ENCODE assay signal across 1 fruit fly cellular context in the genomic region with DNA sequence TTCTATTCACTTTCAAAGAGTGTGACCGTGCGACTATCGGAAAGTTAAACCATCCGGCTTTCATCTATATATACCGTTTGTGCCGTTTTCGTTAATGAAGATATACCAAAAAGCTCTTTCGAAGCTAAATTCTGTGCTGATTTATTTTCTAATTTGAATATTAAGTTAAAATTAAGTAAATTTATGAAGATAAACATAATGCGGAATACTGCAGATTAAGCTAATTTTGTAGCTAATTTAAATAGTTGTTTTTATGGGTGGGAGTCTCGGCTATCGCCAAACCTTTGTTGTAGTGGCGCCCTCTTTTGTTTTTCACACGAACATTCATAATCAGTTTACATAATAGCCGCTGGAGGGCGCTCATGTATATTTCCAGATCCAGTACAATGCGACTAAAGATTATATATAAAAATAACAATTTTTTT.
TF ChIP-seq lines count a peak whose summit lies in the region.

A gene (minus strand): TSS at position 37 of the 425 bp plus-strand sequence.

TF ChIP-seq in whole organism, embryonic, 481 proteins besides CTCF, POLR2A, EP300 and RAD21 (continued from another document and continues in another):
- no peak for TF ChIP-seq CrebB (tag; optimal IDR thresholded peaks at IDR 0.05; lab: Kevin White, UChicago)
- TF ChIP-seq tx (GFP tag; optimal IDR thresholded peaks at IDR 0.05; lab: Kevin White, UChicago) = peak; percentile 27
- no peak for TF ChIP-seq chm (GFP tag; IDR thresholded peaks at IDR 0.05; lab: Robert Waterston, UW)
- peak; percentile 36; the same call in 1 of the 2 replicates for TF ChIP-seq sens-2 (GFP tag; IDR thresholded peaks at IDR 0.05; lab: Robert Waterston, UW)
- no peak for TF ChIP-seq CG10565 (GFP tag; optimal IDR thresholded peaks at IDR 0.05; lab: Kevin White, UChicago)
- TF ChIP-seq sens (GFP tag; lab: Kevin White, UChicago) = peak; percentile 17
- TF ChIP-seq CG4424 (GFP tag; optimal IDR thresholded peaks at IDR 0.05; lab: Kevin White, UChicago) = peak; percentile 19
- no peak; the same call in 2 of the 3 replicates for TF ChIP-seq Mrtf (GFP tag; IDR thresholded peaks at IDR 0.05; lab: Robert Waterston, UW)
- TF ChIP-seq jing (GFP tag; optimal IDR thresholded peaks at IDR 0.05; lab: Kevin White, UChicago) = no peak
- no peak for TF ChIP-seq CG16863 (GFP tag; optimal IDR thresholded peaks at IDR 0.05; lab: Kevin White, UChicago)
- peak; percentile 64; the same call in 2 of the 3 replicates for TF ChIP-seq ase (GFP tag; IDR thresholded peaks at IDR 0.05; lab: Robert Waterston, UW)
- TF ChIP-seq esg (GFP tag; conservative IDR thresholded peaks at IDR 0.05; lab: Robert Waterston, UW) = no peak
- TF ChIP-seq CG13424 (tag; optimal IDR thresholded peaks at IDR 0.05; lab: Kevin White, UChicago) = peak; percentile 22
- no peak for TF ChIP-seq hb (GFP tag; IDR thresholded peaks at IDR 0.05; lab: Robert Waterston, UW; ENCODE audit: partially characterized antibody)
- no peak for TF ChIP-seq HLH4C (GFP tag; IDR thresholded peaks at IDR 0.05; lab: Robert Waterston, UW; ENCODE audit: partially characterized antibody)
- no peak for TF ChIP-seq CG3065 (GFP tag; optimal IDR thresholded peaks at IDR 0.05; lab: Kevin White, UChicago)
- no peak for TF ChIP-seq Asciz (GFP tag; optimal IDR thresholded peaks at IDR 0.05; lab: Kevin White, UChicago)
- no peak for TF ChIP-seq CG7357 (GFP tag; IDR thresholded peaks at IDR 0.05; lab: Robert Waterston, UW)
- TF ChIP-seq CG7963 (GFP tag; IDR thresholded peaks at IDR 0.05; lab: Robert Waterston, UW; ENCODE audit: partially characterized antibody) = no peak
- TF ChIP-seq HmgZ (tag; optimal IDR thresholded peaks at IDR 0.05; lab: Kevin White, UChicago) = no peak
- peak; percentile 14 for TF ChIP-seq Blimp-1 (GFP tag; optimal IDR thresholded peaks at IDR 0.05; lab: Kevin White, UChicago)
- TF ChIP-seq kah (GFP tag; optimal IDR thresholded peaks at IDR 0.05; lab: Kevin White, UChicago) = no peak
- no peak for TF ChIP-seq ATbp (GFP tag; optimal IDR thresholded peaks at IDR 0.05; lab: Kevin White, UChicago)
- TF ChIP-seq CG9797 (GFP tag; optimal IDR thresholded peaks at IDR 0.05; lab: Kevin White, UChicago) = peak; percentile 87
- no peak for TF ChIP-seq Nf-YC (tag; optimal IDR thresholded peaks at IDR 0.05; lab: Kevin White, UChicago)
- TF ChIP-seq exex (tag; optimal IDR thresholded peaks at IDR 0.05; lab: Kevin White, UChicago) = no peak
- no peak for TF ChIP-seq CG4707 (GFP tag; optimal IDR thresholded peaks at IDR 0.05; lab: Kevin White, UChicago)
- TF ChIP-seq NFAT (GFP tag; IDR thresholded peaks at IDR 0.05; lab: Robert Waterston, UW) = peak; percentile 89
- peak in 1 of 2 experiments; percentile 68 for TF ChIP-seq chif (GFP tag; optimal IDR thresholded peaks at IDR 0.05; lab: Kevin White, UChicago)
- peak; percentile 52 for TF ChIP-seq tgo (GFP tag; IDR thresholded peaks at IDR 0.05; lab: Robert Waterston, UW)
- no peak for TF ChIP-seq CG12769 (tag; optimal IDR thresholded peaks at IDR 0.05; lab: Kevin White, UChicago)
- peak; percentile 42; the same call in 1 of the 2 replicates for TF ChIP-seq Taf1 (GFP tag; IDR thresholded peaks at IDR 0.05; lab: Robert Waterston, UW)
- TF ChIP-seq PHDP (tag; optimal IDR thresholded peaks at IDR 0.05; lab: Kevin White, UChicago) = peak; percentile 42
- TF ChIP-seq CG4328 (GFP tag; optimal IDR thresholded peaks at IDR 0.05; lab: Kevin White, UChicago) = no peak
- no peak for TF ChIP-seq CG13287 (GFP tag; IDR thresholded peaks at IDR 0.05; lab: Robert Waterston, UW; ENCODE audit: partially characterized antibody)
- TF ChIP-seq emc (GFP tag; optimal IDR thresholded peaks at IDR 0.05; lab: Kevin White, UChicago) = no peak
- TF ChIP-seq hbn (GFP tag; IDR thresholded peaks at IDR 0.05; lab: Robert Waterston, UW; ENCODE audit: partially characterized antibody) = no peak
- TF ChIP-seq fu2 (GFP tag; optimal IDR thresholded peaks at IDR 0.05; lab: Kevin White, UChicago) = no peak
- no peak for TF ChIP-seq slou (GFP tag; optimal IDR thresholded peaks at IDR 0.05; lab: Kevin White, UChicago)
- no peak for TF ChIP-seq Neu2 (GFP tag; optimal IDR thresholded peaks at IDR 0.05; lab: Kevin White, UChicago; ENCODE audit: borderline replicate concordance)
- TF ChIP-seq btn (GFP tag; optimal IDR thresholded peaks at IDR 0.05; lab: Kevin White, UChicago) = no peak
- peak; percentile 61 for TF ChIP-seq CG2712 (tag; optimal IDR thresholded peaks at IDR 0.05; lab: Kevin White, UChicago)
- TF ChIP-seq Eip74EF (GFP tag; optimal IDR thresholded peaks at IDR 0.05; lab: Kevin White, UChicago) = no peak
- TF ChIP-seq CG10267 (tag; optimal IDR thresholded peaks at IDR 0.05; lab: Kevin White, UChicago) = peak; percentile 50
- no peak for TF ChIP-seq Usf (GFP tag; optimal IDR thresholded peaks at IDR 0.05; lab: Kevin White, UChicago)
- TF ChIP-seq CG8924 (tag; optimal IDR thresholded peaks at IDR 0.05; lab: Kevin White, UChicago) = peak; percentile 5
- TF ChIP-seq CG18476 (GFP tag; optimal IDR thresholded peaks at IDR 0.05; lab: Kevin White, UChicago) = peak; percentile 16
- no peak for TF ChIP-seq CG9876 (GFP tag; optimal IDR thresholded peaks at IDR 0.05; lab: Kevin White, UChicago)
- no peak; the same call in 1 of the 2 replicates for TF ChIP-seq E2f1 (GFP tag; IDR thresholded peaks at IDR 0.05; lab: Robert Waterston, UW)
- TF ChIP-seq cas (GFP tag; IDR thresholded peaks at IDR 0.05; lab: Robert Waterston, UW) = no peak
- peak; percentile 50 for TF ChIP-seq CG18262 (tag; optimal IDR thresholded peaks at IDR 0.05; lab: Kevin White, UChicago)
- TF ChIP-seq CG18764 (GFP tag; optimal IDR thresholded peaks at IDR 0.05; lab: Kevin White, UChicago) = no peak
- no peak for TF ChIP-seq CG5180 (GFP tag; optimal IDR thresholded peaks at IDR 0.05; lab: Kevin White, UChicago)
- TF ChIP-seq CG8089 (GFP tag; optimal IDR thresholded peaks at IDR 0.05; lab: Kevin White, UChicago) = no peak
- peak; percentile 89 for TF ChIP-seq CG32532 (GFP tag; IDR thresholded peaks at IDR 0.05; lab: Robert Waterston, UW)
- TF ChIP-seq Dip2 (GFP tag; IDR thresholded peaks at IDR 0.05; lab: Robert Waterston, UW) = no peak
- TF ChIP-seq Sox100B (GFP tag; optimal IDR thresholded peaks at IDR 0.05; lab: Kevin White, UChicago) = no peak
- TF ChIP-seq CG5245 (GFP tag; optimal IDR thresholded peaks at IDR 0.05; lab: Kevin White, UChicago) = peak; percentile 56
- TF ChIP-seq MESR4 (GFP tag; optimal IDR thresholded peaks at IDR 0.05; lab: Kevin White, UChicago) = no peak
- no peak for TF ChIP-seq Bdp1 (GFP tag; optimal IDR thresholded peaks at IDR 0.05; lab: Kevin White, UChicago)
- TF ChIP-seq Sox102F (GFP tag; optimal IDR thresholded peaks at IDR 0.05; lab: Kevin White, UChicago) = peak; percentile 49
- peak; percentile 62 for TF ChIP-seq az2 (GFP tag; optimal IDR thresholded peaks at IDR 0.05; lab: Kevin White, UChicago)
- peak; percentile 45 for TF ChIP-seq CG13123 (GFP tag; optimal IDR thresholded peaks at IDR 0.05; lab: Kevin White, UChicago)
- TF ChIP-seq CG31365 (tag; optimal IDR thresholded peaks at IDR 0.05; lab: Kevin White, UChicago) = no peak
- TF ChIP-seq CG10543 (GFP tag; optimal IDR thresholded peaks at IDR 0.05; lab: Kevin White, UChicago) = no peak
- no peak for TF ChIP-seq CG7928 (GFP tag; optimal IDR thresholded peaks at IDR 0.05; lab: Kevin White, UChicago)
- peak; percentile 58; the same call in 1 of the 2 replicates for TF ChIP-seq CG1024 (GFP tag; IDR thresholded peaks at IDR 0.05; lab: Robert Waterston, UW)
- TF ChIP-seq Hmx (GFP tag; optimal IDR thresholded peaks at IDR 0.05; lab: Kevin White, UChicago) = no peak
- TF ChIP-seq Hmr (GFP tag; optimal IDR thresholded peaks at IDR 0.05; lab: Kevin White, UChicago) = peak; percentile 49
- no peak for TF ChIP-seq CG2875 (GFP tag; optimal IDR thresholded peaks at IDR 0.05; lab: Kevin White, UChicago)
- peak; percentile 64 for TF ChIP-seq Aef1 (GFP tag; IDR thresholded peaks at IDR 0.05; lab: Robert Waterston, UW)
- TF ChIP-seq CG9727 (GFP tag; optimal IDR thresholded peaks at IDR 0.05; lab: Kevin White, UChicago) = no peak
- TF ChIP-seq CG10959 (GFP tag; IDR thresholded peaks at IDR 0.05; lab: Robert Waterston, UW) = 0 out of 2 replicates have a peak, but pooled peaks have one; percentile 16
- TF ChIP-seq lab (GFP tag; optimal IDR thresholded peaks at IDR 0.05; lab: Kevin White, UChicago) = no peak
- TF ChIP-seq CG2889 (GFP tag; IDR thresholded peaks at IDR 0.05; lab: Robert Waterston, UW) = no peak
- TF ChIP-seq insv (GFP tag; optimal IDR thresholded peaks at IDR 0.05; lab: Kevin White, UChicago) = peak in 1 of 2 experiments; percentile 2
- peak; percentile 28; the same call in 1 of the 2 replicates for TF ChIP-seq ssp (GFP tag; IDR thresholded peaks at IDR 0.05; lab: Robert Waterston, UW)
- TF ChIP-seq CG30403 (GFP tag; optimal IDR thresholded peaks at IDR 0.05; lab: Kevin White, UChicago) = peak; percentile 71
- TF ChIP-seq CG13624 (GFP tag; optimal IDR thresholded peaks at IDR 0.05; lab: Kevin White, UChicago) = peak; percentile 23
- peak; percentile 27; the same call in 1 of the 2 replicates for TF ChIP-seq CG14014 (GFP tag; IDR thresholded peaks at IDR 0.05; lab: Robert Waterston, UW)
- TF ChIP-seq crp (GFP tag; optimal IDR thresholded peaks at IDR 0.05; lab: Kevin White, UChicago) = no peak
- no peak for TF ChIP-seq corto (GFP tag; optimal IDR thresholded peaks at IDR 0.05; lab: Kevin White, UChicago)
- TF ChIP-seq tin (GFP tag; optimal IDR thresholded peaks at IDR 0.05; lab: Kevin White, UChicago) = peak; percentile 27
- TF ChIP-seq fd3F (GFP tag; optimal IDR thresholded peaks at IDR 0.05; lab: Kevin White, UChicago) = peak; percentile 12
- peak; percentile 67 for TF ChIP-seq Ets97D (GFP tag; optimal IDR thresholded peaks at IDR 0.05; lab: Kevin White, UChicago)
- 0 out of 2 replicates have a peak, but pooled peaks have one; percentile 28 for TF ChIP-seq al (GFP tag; IDR thresholded peaks at IDR 0.05; lab: Robert Waterston, UW)
- TF ChIP-seq CG17612 (GFP tag; IDR thresholded peaks at IDR 0.05; lab: Robert Waterston, UW) = no peak
- TF ChIP-seq HLHmδ (GFP tag; optimal IDR thresholded peaks at IDR 0.05; lab: Kevin White, UChicago) = no peak
- TF ChIP-seq Poxn (GFP tag; IDR thresholded peaks at IDR 0.05; lab: Robert Waterston, UW) = no peak
- no peak for TF ChIP-seq ham (GFP tag; IDR thresholded peaks at IDR 0.05; lab: Robert Waterston, UW)
- peak; percentile 47 for TF ChIP-seq CG17912 (GFP tag; optimal IDR thresholded peaks at IDR 0.05; lab: Kevin White, UChicago)
- no peak for TF ChIP-seq her (GFP tag; optimal IDR thresholded peaks at IDR 0.05; lab: Kevin White, UChicago)
- TF ChIP-seq CG31388 (GFP tag; optimal IDR thresholded peaks at IDR 0.05; lab: Kevin White, UChicago) = no peak
- no peak for TF ChIP-seq fd102C (GFP tag; optimal IDR thresholded peaks at IDR 0.05; lab: Kevin White, UChicago)
- no peak; the same call in 1 of the 2 replicates for TF ChIP-seq Nf-YA (GFP tag; IDR thresholded peaks at IDR 0.05; lab: Robert Waterston, UW)
- TF ChIP-seq CG9437 (GFP tag; optimal IDR thresholded peaks at IDR 0.05; lab: Kevin White, UChicago) = no peak
- TF ChIP-seq CG2202 (tag; optimal IDR thresholded peaks at IDR 0.05; lab: Kevin White, UChicago) = no peak
- TF ChIP-seq CG14050 (GFP tag; IDR thresholded peaks at IDR 0.05; lab: Robert Waterston, UW) = peak; percentile 22; the same call in 1 of the 3 replicates
- TF ChIP-seq pros (GFP tag; optimal IDR thresholded peaks at IDR 0.05; lab: Kevin White, UChicago) = no peak
- no peak for TF ChIP-seq HHEX (GFP tag; optimal IDR thresholded peaks at IDR 0.05; lab: Kevin White, UChicago)
- no peak for TF ChIP-seq bbx (GFP tag; IDR thresholded peaks at IDR 0.05; lab: Robert Waterston, UW; ENCODE audit: partially characterized antibody)
- no peak for TF ChIP-seq yki (optimal IDR thresholded peaks at IDR 0.05; lab: Kevin White, UChicago)
- no peak for TF ChIP-seq mirr (GFP tag; optimal IDR thresholded peaks at IDR 0.05; lab: Kevin White, UChicago)
- TF ChIP-seq CG10979 (tag; optimal IDR thresholded peaks at IDR 0.05; lab: Kevin White, UChicago) = peak; percentile 1
- peak; percentile 21 for TF ChIP-seq twi (tag; optimal IDR thresholded peaks at IDR 0.05; lab: Kevin White, UChicago)
- TF ChIP-seq Dfd (GFP tag; optimal IDR thresholded peaks at IDR 0.05; lab: Kevin White, UChicago) = no peak
- TF ChIP-seq dm (GFP tag; optimal IDR thresholded peaks at IDR 0.05; lab: Kevin White, UChicago) = no peak
- TF ChIP-seq crol (GFP tag; IDR thresholded peaks at IDR 0.05; lab: Robert Waterston, UW) = no peak
- TF ChIP-seq Lhr (GFP tag; optimal IDR thresholded peaks at IDR 0.05; lab: Kevin White, UChicago) = peak; percentile 92
- TF ChIP-seq CG2199 (GFP tag; IDR thresholded peaks at IDR 0.05; lab: Robert Waterston, UW) = peak; percentile 47; the same call in 1 of the 3 replicates
- no peak for TF ChIP-seq C15 (GFP tag; IDR thresholded peaks at IDR 0.05; lab: Robert Waterston, UW)
- no peak for TF ChIP-seq aop (GFP tag; IDR thresholded peaks at IDR 0.05; lab: Robert Waterston, UW)
- no peak for TF ChIP-seq CG43689 (GFP tag; IDR thresholded peaks at IDR 0.05; lab: Robert Waterston, UW)
- peak; percentile 19 for TF ChIP-seq CG1647 (GFP tag; optimal IDR thresholded peaks at IDR 0.05; lab: Kevin White, UChicago)
- no peak for TF ChIP-seq zen2 (GFP tag; IDR thresholded peaks at IDR 0.05; lab: Robert Waterston, UW; ENCODE audit: partially characterized antibody)
- TF ChIP-seq bab2 (GFP tag; optimal IDR thresholded peaks at IDR 0.05; lab: Kevin White, UChicago) = peak; percentile 55
- no peak for TF ChIP-seq org-1 (GFP tag; optimal IDR thresholded peaks at IDR 0.05; lab: Kevin White, UChicago)
- peak; percentile 59 for TF ChIP-seq H15 (GFP tag; IDR thresholded peaks at IDR 0.05; lab: Robert Waterston, UW)
- TF ChIP-seq CG8359 (GFP tag; optimal IDR thresholded peaks at IDR 0.05; lab: Kevin White, UChicago; ENCODE audit: borderline replicate concordance) = no peak
- no peak for TF ChIP-seq Abd-B (GFP tag; optimal IDR thresholded peaks at IDR 0.05; lab: Kevin White, UChicago)
- no peak for TF ChIP-seq CG13296 (GFP tag; optimal IDR thresholded peaks at IDR 0.05; lab: Kevin White, UChicago)
- no peak for TF ChIP-seq nerfin-1 (tag; optimal IDR thresholded peaks at IDR 0.05; lab: Kevin White, UChicago)
- no peak for TF ChIP-seq CG11695 (GFP tag; IDR thresholded peaks at IDR 0.05; lab: Robert Waterston, UW)
- TF ChIP-seq gcm (GFP tag; optimal IDR thresholded peaks at IDR 0.05; lab: Kevin White, UChicago) = no peak
- no peak for TF ChIP-seq kay (GFP tag; optimal IDR thresholded peaks at IDR 0.05; lab: Kevin White, UChicago)
- no peak for TF ChIP-seq Dip3 (GFP tag; optimal IDR thresholded peaks at IDR 0.05; lab: Kevin White, UChicago)
- TF ChIP-seq otp (GFP tag; IDR thresholded peaks at IDR 0.05; lab: Robert Waterston, UW) = peak; percentile 15; the same call in 1 of the 3 replicates
- TF ChIP-seq cad (GFP tag; optimal IDR thresholded peaks at IDR 0.05; lab: Kevin White, UChicago) = no peak
